Worm (Caenorhabditis elegans): ENCODE measurements around the gene ccep-135.

The ccep-135 gene

ce11 chrIII:3127074-3127596 is 35.5 kb downstream of the ccep-135 start, which contains the start of gene nipa-1:
TSS of gene nipa-1 (minus strand) at chrIII:3127124.
- TF ChIP-seq F13C5.2 (tag; optimal IDR thresholded peaks at IDR 0.05) (no peak), ets-7 (tag; optimal IDR thresholded peaks at IDR 0.05) (no peak), ama-1 (optimal IDR thresholded peaks at IDR 0.05) (no peak), hnd-1 (tag; optimal IDR thresholded peaks at IDR 0.05) (no peak), tra-4 (tag; optimal IDR thresholded peaks at IDR 0.05) (no peak), hmbx-1 (tag; optimal IDR thresholded peaks at IDR 0.05) (no peak), scrt-1 (GFP tag; IDR thresholded peaks at IDR 0.05) (no peak), tbx-37 (GFP tag; conservative IDR thresholded peaks at IDR 0.05) (no peak), ceh-13 (GFP tag; optimal IDR thresholded peaks at IDR 0.05) (no peak), flt-1 (GFP tag; IDR thresholded peaks at IDR 0.05) (no peak), aly-1 (tag; optimal IDR thresholded peaks at IDR 0.05) (no peak), pes-1 (GFP tag; IDR thresholded peaks at IDR 0.05) (no peak), sea-1 (GFP tag; conservative IDR thresholded peaks at IDR 0.05) (no peak), B0310.2 (tag; optimal IDR thresholded peaks at IDR 0.05) (no peak), tbx-11 (GFP tag; IDR thresholded peaks at IDR 0.05) (no peak), hmg-4 (GFP tag; optimal IDR thresholded peaks at IDR 0.05) (no peak), ceh-36 (tag; optimal IDR thresholded peaks at IDR 0.05) (no peak)

- TF ChIP-seq F13C5.2 (tag; optimal IDR thresholded peaks at IDR 0.05) (no peak), scrt-1 (GFP tag; IDR thresholded peaks at IDR 0.05) (no peak), ama-1 (optimal IDR thresholded peaks at IDR 0.05) (no peak), B0310.2 (tag; optimal IDR thresholded peaks at IDR 0.05) (no peak), hnd-1 (tag; optimal IDR thresholded peaks at IDR 0.05) (no peak), aly-1 (tag; optimal IDR thresholded peaks at IDR 0.05) (no peak), sea-1 (GFP tag; conservative IDR thresholded peaks at IDR 0.05) (no peak), hmg-4 (GFP tag; optimal IDR thresholded peaks at IDR 0.05) (no peak), tbx-11 (GFP tag; IDR thresholded peaks at IDR 0.05) (no peak), flt-1 (GFP tag; IDR thresholded peaks at IDR 0.05) (no peak), ceh-36 (tag; optimal IDR thresholded peaks at IDR 0.05) (no peak), tbx-37 (GFP tag; conservative IDR thresholded peaks at IDR 0.05) (no peak), pes-1 (GFP tag; IDR thresholded peaks at IDR 0.05) (no peak), ceh-13 (GFP tag; optimal IDR thresholded peaks at IDR 0.05) (no peak), hmbx-1 (tag; optimal IDR thresholded peaks at IDR 0.05) (no peak), ets-7 (tag; optimal IDR thresholded peaks at IDR 0.05) (no peak), tra-4 (tag; optimal IDR thresholded peaks at IDR 0.05) (no peak)
These were observed 35.9 kb downstream of the ccep-135 start for ce11 chrIII:3127613-3128012.

- no peak for TF ChIP-seq hmg-4 (GFP tag; optimal IDR thresholded peaks at IDR 0.05)
- no peak for TF ChIP-seq aly-1 (tag; optimal IDR thresholded peaks at IDR 0.05)
- TF ChIP-seq ceh-36 (tag; optimal IDR thresholded peaks at IDR 0.05), result no peak
- no peak for TF ChIP-seq tbx-11 (GFP tag; IDR thresholded peaks at IDR 0.05)
- no peak for TF ChIP-seq hnd-1 (tag; optimal IDR thresholded peaks at IDR 0.05)
- no peak for TF ChIP-seq tbx-37 (GFP tag; conservative IDR thresholded peaks at IDR 0.05)
These were observed 37.4 kb downstream of the ccep-135 start, which contains the start of gene Y53G8B.1 for ce11 chrIII:3129036-3129435. TSS of gene Y53G8B.1 (plus strand) at chrIII:3129277.

ce11 chrIII:3136325-3137001 is 44.8 kb downstream of the ccep-135 start:
- TF ChIP-seq pes-1 (GFP tag; IDR thresholded peaks at IDR 0.05), result no peak
- TF ChIP-seq sea-1 (GFP tag; conservative IDR thresholded peaks at IDR 0.05), result no peak
- no peak for TF ChIP-seq aly-1 (tag; optimal IDR thresholded peaks at IDR 0.05)
- TF ChIP-seq tra-4 (tag; optimal IDR thresholded peaks at IDR 0.05), result no peak
- TF ChIP-seq ceh-13 (GFP tag; optimal IDR thresholded peaks at IDR 0.05), result no peak
- TF ChIP-seq tbx-11 (GFP tag; IDR thresholded peaks at IDR 0.05), result no peak
- no peak for TF ChIP-seq hmbx-1 (tag; optimal IDR thresholded peaks at IDR 0.05)
- no peak for TF ChIP-seq tbx-37 (GFP tag; conservative IDR thresholded peaks at IDR 0.05)
- TF ChIP-seq hmg-4 (GFP tag; optimal IDR thresholded peaks at IDR 0.05), result no peak
- TF ChIP-seq F13C5.2 (tag; optimal IDR thresholded peaks at IDR 0.05), result no peak

- TF ChIP-seq hnd-1 (tag; optimal IDR thresholded peaks at IDR 0.05) (no peak), pes-1 (GFP tag; IDR thresholded peaks at IDR 0.05) (no peak), ceh-13 (GFP tag; optimal IDR thresholded peaks at IDR 0.05) (no peak), tra-4 (tag; optimal IDR thresholded peaks at IDR 0.05) (no peak), ceh-36 (tag; optimal IDR thresholded peaks at IDR 0.05) (no peak), F13C5.2 (tag; optimal IDR thresholded peaks at IDR 0.05) (no peak), hmbx-1 (tag; optimal IDR thresholded peaks at IDR 0.05) (no peak), sea-1 (GFP tag; conservative IDR thresholded peaks at IDR 0.05) (no peak), scrt-1 (GFP tag; IDR thresholded peaks at IDR 0.05) (no peak), tbx-11 (GFP tag; IDR thresholded peaks at IDR 0.05) (no peak), ama-1 (optimal IDR thresholded peaks at IDR 0.05) (no peak)
These were observed 46.4 kb downstream of the ccep-135 start for ce11 chrIII:3138087-3138486.

ce11 chrIII:3139144-3139543 is 47.5 kb downstream of the ccep-135 start, which contains the start of gene mec-12:
TSS of gene mec-12 (minus strand) at chrIII:3139234.
- TF ChIP-seq tbx-11 (GFP tag; IDR thresholded peaks at IDR 0.05), result no peak
- no peak for TF ChIP-seq flt-1 (GFP tag; IDR thresholded peaks at IDR 0.05)
- TF ChIP-seq aly-1 (tag; optimal IDR thresholded peaks at IDR 0.05), result no peak
- no peak for TF ChIP-seq ets-7 (tag; optimal IDR thresholded peaks at IDR 0.05)
- no peak for TF ChIP-seq sea-1 (GFP tag; conservative IDR thresholded peaks at IDR 0.05)
- TF ChIP-seq tbx-37 (GFP tag; conservative IDR thresholded peaks at IDR 0.05), result no peak
- no peak for TF ChIP-seq hmg-4 (GFP tag; optimal IDR thresholded peaks at IDR 0.05)

ce11 chrIII:3140227-3140626 is 48.6 kb downstream of the ccep-135 start:
- TF ChIP-seq tbx-11 (GFP tag; IDR thresholded peaks at IDR 0.05), result no peak
- no peak for TF ChIP-seq pes-1 (GFP tag; IDR thresholded peaks at IDR 0.05)

ce11 chrIII:3142078-3142477 is 50.4 kb downstream of the ccep-135 start:
- TF ChIP-seq aly-1 (tag; optimal IDR thresholded peaks at IDR 0.05) (no peak), tbx-11 (GFP tag; IDR thresholded peaks at IDR 0.05) (no peak), hmbx-1 (tag; optimal IDR thresholded peaks at IDR 0.05) (no peak), scrt-1 (GFP tag; IDR thresholded peaks at IDR 0.05) (no peak), flt-1 (GFP tag; IDR thresholded peaks at IDR 0.05) (no peak), pes-1 (GFP tag; IDR thresholded peaks at IDR 0.05) (no peak), B0310.2 (tag; optimal IDR thresholded peaks at IDR 0.05) (no peak), ets-7 (tag; optimal IDR thresholded peaks at IDR 0.05) (no peak), ceh-36 (tag; optimal IDR thresholded peaks at IDR 0.05) (no peak), sea-1 (GFP tag; conservative IDR thresholded peaks at IDR 0.05) (no peak), ama-1 (optimal IDR thresholded peaks at IDR 0.05) (no peak), tbx-37 (GFP tag; conservative IDR thresholded peaks at IDR 0.05) (no peak), tra-4 (tag; optimal IDR thresholded peaks at IDR 0.05) (no peak), hnd-1 (tag; optimal IDR thresholded peaks at IDR 0.05) (no peak), ceh-13 (GFP tag; optimal IDR thresholded peaks at IDR 0.05) (no peak), F13C5.2 (tag; optimal IDR thresholded peaks at IDR 0.05) (no peak), hmg-4 (GFP tag; optimal IDR thresholded peaks at IDR 0.05) (no peak)

Measured in whole organism, early embryonic.